Worm (Caenorhabditis elegans): ENCODE data around the gene cnc-4.

DNA sequence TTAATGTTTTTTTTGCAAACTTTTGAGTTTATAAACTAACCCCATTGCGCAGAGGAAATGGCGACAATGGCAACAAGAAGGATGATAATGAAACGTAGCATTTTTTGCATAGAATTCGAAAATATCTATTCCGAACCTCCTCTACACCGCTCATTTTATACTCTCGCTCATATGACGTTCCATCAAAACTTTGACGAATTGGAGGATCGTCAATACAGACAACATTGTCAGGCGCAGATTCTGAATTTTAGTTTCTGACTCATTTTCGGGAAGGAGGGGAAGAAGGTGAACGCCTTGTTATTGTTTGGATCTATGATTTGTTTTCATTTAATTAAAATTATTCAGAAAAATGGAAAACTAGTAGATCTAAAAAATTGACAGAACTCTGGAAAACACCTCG, 2.8 kb upstream of the cnc-4 start, which contains the start of gene cnc-1:
- TF ChIP-seq nhr-11 (tag; optimal IDR thresholded peaks at IDR 0.05) (no peak), hmg-1.1 (GFP tag; IDR thresholded peaks at IDR 0.05) (no peak), Y48G9A.11 (GFP tag; IDR thresholded peaks at IDR 0.05) (no peak), snpc-4 (tag; optimal IDR thresholded peaks at IDR 0.05) (no peak), hlh-30 (tag; optimal IDR thresholded peaks at IDR 0.05; ENCODE audit: insufficient read depth) (no peak), F26F4.8 (GFP tag; conservative IDR thresholded peaks at IDR 0.05) (no peak), nhr-77 (tag; optimal IDR thresholded peaks at IDR 0.05) (no peak), ZK337.2 (GFP tag; IDR thresholded peaks at IDR 0.05) (no peak)
